Worm (Caenorhabditis elegans) whole organism, early embryonic: Measurements from ENCODE around the gene srg-4.

Experiments used
- B0310.2 ChIP-seq: sonication (generic microtip); optimal IDR thresholded peaks from 2 replicates; lab custom pipeline; 2016; ENCODE audit warnings: mild to moderate bottlenecking, missing genetic modification characterization, missing compliant biosample characterization
- ama-1 ChIP-seq: fragments of 150-350 bp; optimal IDR thresholded peaks from 2 replicates; lab custom pipeline; 2014
- hnd-1 ChIP-seq: sonication (generic microtip); optimal IDR thresholded peaks from 2 replicates; lab custom pipeline; 2016; ENCODE audit warnings: missing genetic modification characterization, missing compliant biosample characterization
- pes-1 ChIP-seq: fragments of 200-800 bp; sonication (Bioruptor generic); IDR thresholded peaks from 2 replicates; pipeline ENCODE4 v1.3.6; 2022; ENCODE audit warnings: missing genetic modification reagents, missing genetic modification characterization, missing compliant biosample characterization
- sea-1 ChIP-seq: fragments of 200-800 bp; sonication (Bioruptor generic); conservative IDR thresholded peaks from 2 replicates; pipeline ENCODE4 v1.3.6; 2022; ENCODE audit warnings: missing genetic modification characterization, missing compliant biosample characterization
- tbx-11 ChIP-seq: fragments of 200-800 bp; sonication (Bioruptor generic); IDR thresholded peaks from 2 replicates; pipeline ENCODE4 v1.3.6; 2022; ENCODE audit warnings: missing genetic modification characterization, missing compliant biosample characterization

- no peak for TF ChIP-seq tbx-11 (GFP tag; lab: Robert Waterston, UW)
- no peak for TF ChIP-seq ama-1
- TF ChIP-seq hnd-1 (tag; lab: Kevin White, UChicago): no peak
- no peak for TF ChIP-seq B0310.2 (tag; lab: Kevin White, UChicago)
- TF ChIP-seq sea-1 (GFP tag; lab: Robert Waterston, UW): no peak
- no peak for TF ChIP-seq pes-1 (GFP tag; lab: Robert Waterston, UW)
Measured at ce11 chrIII:6272868-6273267, 11.0 kb upstream of the srg-4 start, which contains the start of gene C18F10.2.
